Worm (Caenorhabditis elegans) whole organism, mixed stage, embryonic: ENCODE results near the gene Y61A9LA.12.

Experiments used
- M03D4.4 ChIP-seq: sonication (generic microtip); optimal IDR thresholded peaks from 2 replicates; lab custom pipeline; 2017; ENCODE audit warnings: mild to moderate bottlenecking, missing genetic modification characterization, missing compliant biosample characterization
- bed-3 ChIP-seq: fragments of 200-800 bp; sonication (Bioruptor generic); optimal IDR thresholded peaks from 3 replicates; lab custom pipeline; 2018; ENCODE audit warnings: mild to moderate bottlenecking, missing genetic modification characterization, moderate library complexity, missing compliant biosample characterization
- blmp-1 ChIP-seq: fragments of 150-350 bp; optimal IDR thresholded peaks from 2 replicates; lab custom pipeline; 2014; ENCODE audit warnings: missing biosample characterization, missing genetic modification characterization
- ceh-39 ChIP-seq: fragments of 150-350 bp; optimal IDR thresholded peaks from 2 replicates; lab custom pipeline; 2014; ENCODE audit warnings: missing biosample characterization, missing genetic modification characterization
- ceh-43 ChIP-seq: fragments of 200-800 bp; sonication (Bioruptor generic); optimal IDR thresholded peaks from 2 replicates; lab custom pipeline; 2018; ENCODE audit warnings: mild to moderate bottlenecking, missing genetic modification characterization, moderate library complexity, missing compliant biosample characterization
- ceh-83 ChIP-seq: fragments of 200-800 bp; sonication (Bioruptor generic); optimal IDR thresholded peaks from 2 replicates; lab custom pipeline; 2018; ENCODE audit warnings: mild to moderate bottlenecking, missing genetic modification characterization, missing compliant biosample characterization
- ces-1 ChIP-seq: fragments of 150-350 bp; optimal IDR thresholded peaks from 2 replicates; lab custom pipeline; 2014; ENCODE audit warnings: missing biosample characterization, missing genetic modification reagents, missing genetic modification characterization
- cnd-1 ChIP-seq: fragments of 200-800 bp; sonication (Bioruptor generic); optimal IDR thresholded peaks from 2 replicates; lab custom pipeline; 2018; ENCODE audit warnings: mild to moderate bottlenecking, missing genetic modification characterization, missing compliant biosample characterization
- drap-1 ChIP-seq: fragments of 200-800 bp; sonication (Bioruptor generic); optimal IDR thresholded peaks from 3 replicates; lab custom pipeline; 2018; ENCODE audit warnings: mild to moderate bottlenecking, missing genetic modification characterization, missing compliant biosample characterization
- elt-1 ChIP-seq: sonication (generic microtip); optimal IDR thresholded peaks from 2 replicates; lab custom pipeline; 2017; ENCODE audit warnings: missing genetic modification characterization, mild to moderate bottlenecking, missing compliant biosample characterization, antibody characterized with exemption, moderate library complexity, borderline replicate concordance; ENCODE audit not compliant: insufficient read depth
- elt-3 ChIP-seq: fragments of 150-350 bp; optimal IDR thresholded peaks from 2 replicates; lab custom pipeline; 2014; ENCODE audit warnings: missing biosample characterization, missing genetic modification characterization
- flh-1 ChIP-seq: fragments of 200-800 bp; sonication (Bioruptor generic); optimal IDR thresholded peaks from 2 replicates; lab custom pipeline; 2018; ENCODE audit warnings: mild to moderate bottlenecking, missing genetic modification characterization, moderate library complexity, missing compliant biosample characterization
- ham-2 ChIP-seq: fragments of 200-800 bp; sonication (Bioruptor generic); optimal IDR thresholded peaks from 2 replicates; lab custom pipeline; 2018; ENCODE audit warnings: mild to moderate bottlenecking, missing genetic modification characterization, missing compliant biosample characterization
- hlh-1 ChIP-seq: fragments of 150-350 bp; optimal IDR thresholded peaks from 2 replicates; lab custom pipeline; 2014; ENCODE audit warnings: missing biosample characterization, missing genetic modification reagents, missing genetic modification characterization
- lin-13 ChIP-seq: fragments of 150-350 bp; optimal IDR thresholded peaks from 2 replicates; lab custom pipeline; 2014; ENCODE audit warnings: missing biosample characterization, missing genetic modification characterization
- lin-32 ChIP-seq: fragments of 200-800 bp; sonication (Bioruptor generic); optimal IDR thresholded peaks from 2 replicates; lab custom pipeline; 2018; ENCODE audit warnings: mild to moderate bottlenecking, missing genetic modification characterization, missing compliant biosample characterization
- lsy-2 ChIP-seq: fragments of 150-350 bp; optimal IDR thresholded peaks from 2 replicates; lab custom pipeline; 2014; ENCODE audit warnings: missing biosample characterization, missing genetic modification characterization
- mab-5 ChIP-seq: fragments of 150-350 bp; optimal IDR thresholded peaks from 2 replicates; lab custom pipeline; 2014; ENCODE audit warnings: missing biosample characterization, missing genetic modification characterization
- mep-1 ChIP-seq: fragments of 150-350 bp; optimal IDR thresholded peaks from 2 replicates; lab custom pipeline; 2017; ENCODE audit warnings: missing biosample characterization, missing genetic modification reagents, missing genetic modification characterization, inconsistent platforms
- mls-2 ChIP-seq: sonication (generic microtip); optimal IDR thresholded peaks from 2 replicates; lab custom pipeline; 2016; ENCODE audit warnings: mild to moderate bottlenecking, missing genetic modification characterization, moderate library complexity, missing compliant biosample characterization
- nhr-12 ChIP-seq: fragments of 150-350 bp; optimal IDR thresholded peaks from 2 replicates; lab custom pipeline; 2014; ENCODE audit warnings: missing biosample characterization, missing genetic modification characterization
- nhr-2 ChIP-seq: fragments of 150-350 bp; optimal IDR thresholded peaks from 2 replicates; lab custom pipeline; 2014; ENCODE audit warnings: missing biosample characterization, missing genetic modification characterization
- nhr-237 ChIP-seq: fragments of 150-350 bp; optimal IDR thresholded peaks from 2 replicates; lab custom pipeline; 2014; ENCODE audit warnings: missing biosample characterization, missing genetic modification characterization
- nhr-28 ChIP-seq: fragments of 150-350 bp; optimal IDR thresholded peaks from 2 replicates; lab custom pipeline; 2014; ENCODE audit warnings: missing biosample characterization, missing genetic modification characterization
- nhr-76 ChIP-seq: sonication (generic microtip); optimal IDR thresholded peaks from 2 replicates; lab custom pipeline; 2017; ENCODE audit warnings: missing biosample characterization, missing genetic modification characterization
- pha-4 ChIP-seq: fragments of 150-350 bp; optimal IDR thresholded peaks from 2 replicates; lab custom pipeline; 2018; ENCODE audit warnings: missing biosample characterization, missing genetic modification reagents, missing genetic modification characterization
- sem-2 ChIP-seq: fragments of 200-800 bp; sonication (Bioruptor generic); optimal IDR thresholded peaks from 2 replicates; lab custom pipeline; 2018; ENCODE audit warnings: mild to moderate bottlenecking, missing genetic modification characterization, missing compliant biosample characterization
- snpc-4 ChIP-seq: fragments of 150-350 bp; optimal IDR thresholded peaks from 2 replicates; lab custom pipeline; 2014; ENCODE audit warnings: missing biosample characterization, missing genetic modification characterization
- sptf-1 ChIP-seq: sonication (generic microtip); optimal IDR thresholded peaks from 2 replicates; lab custom pipeline; 2017; ENCODE audit warnings: mild to moderate bottlenecking, missing genetic modification characterization, moderate library complexity, missing compliant biosample characterization
- tbx-8 ChIP-seq: fragments of 200-800 bp; sonication (Bioruptor generic); optimal IDR thresholded peaks from 2 replicates; lab custom pipeline; 2018; ENCODE audit warnings: mild to moderate bottlenecking, missing genetic modification characterization, moderate library complexity, missing compliant biosample characterization
- unc-120 ChIP-seq: sonication (generic microtip); optimal IDR thresholded peaks from 2 replicates; lab custom pipeline; 2017; ENCODE audit warnings: missing genetic modification characterization, missing compliant biosample characterization; ENCODE audit not compliant: poor library complexity, severe bottlenecking
- unc-39 ChIP-seq: fragments of 150-350 bp; optimal IDR thresholded peaks from 2 replicates; lab custom pipeline; 2014; ENCODE audit warnings: missing biosample characterization, missing genetic modification characterization
- unc-62 ChIP-seq: fragments of 150-350 bp; optimal IDR thresholded peaks from 2 replicates; lab custom pipeline; 2014; ENCODE audit warnings: missing biosample characterization, missing genetic modification reagents, missing genetic modification characterization
- zip-8 ChIP-seq: fragments of 150-350 bp; optimal IDR thresholded peaks from 2 replicates; lab custom pipeline; 2014; ENCODE audit warnings: missing biosample characterization, missing genetic modification characterization
- ztf-11 ChIP-seq: fragments of 150-350 bp; optimal IDR thresholded peaks from 2 replicates; lab custom pipeline; 2014; ENCODE audit warnings: missing biosample characterization, missing genetic modification characterization

Y61A9LA.12 gene

DNA sequence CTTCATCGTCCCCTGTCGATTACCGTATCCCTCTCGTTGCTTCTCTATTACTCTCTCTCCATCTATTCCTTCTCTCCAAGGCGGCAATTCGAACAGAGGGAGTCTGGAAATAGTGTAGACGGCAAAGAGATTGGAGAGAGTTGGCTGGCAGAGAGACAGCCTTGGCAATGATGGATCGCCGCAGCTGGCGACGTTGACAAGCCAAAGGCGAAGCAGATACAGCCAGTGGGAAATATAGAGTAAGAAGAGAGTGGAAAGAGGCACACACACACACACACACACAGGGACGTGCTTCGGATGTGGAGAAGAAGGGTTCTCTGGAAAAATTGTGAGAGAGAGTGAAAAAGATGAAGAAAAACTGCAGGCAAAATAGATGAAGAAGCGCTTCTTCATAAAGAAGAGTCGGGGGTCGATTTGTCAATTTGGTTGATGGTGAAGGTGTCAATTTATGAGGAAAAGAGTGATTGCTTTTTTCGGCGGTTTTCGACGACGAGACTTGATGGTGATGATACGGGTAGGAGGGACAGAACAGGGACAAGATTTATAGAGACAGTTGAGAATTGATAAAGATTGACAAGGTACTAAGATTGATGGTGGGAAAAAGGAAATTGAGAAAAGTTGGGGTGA is 45.7 kb upstream of the Y61A9LA.12 start:
- no peak for TF ChIP-seq tbx-8 (GFP tag; lab: Kevin White, UChicago)
- TF ChIP-seq pha-4 (tag; lab: Kevin White, UChicago), result no peak
- TF ChIP-seq drap-1 (GFP tag; lab: Kevin White, UChicago), result peak; percentile 55
- peak; percentile 92 for TF ChIP-seq unc-120 (tag; lab: Kevin White, UChicago)
- TF ChIP-seq ceh-83 (GFP tag; lab: Kevin White, UChicago), result no peak
- TF ChIP-seq ham-2 (GFP tag; lab: Kevin White, UChicago), result peak; percentile 96
- no peak for TF ChIP-seq snpc-4 (tag; lab: Kevin White, UChicago)
- peak; percentile 32 for TF ChIP-seq mab-5 (tag; lab: Kevin White, UChicago)
- TF ChIP-seq ceh-39, result no peak
- TF ChIP-seq nhr-237 (tag; lab: Kevin White, UChicago), result no peak
- peak; percentile 40 for TF ChIP-seq lin-32 (GFP tag; lab: Kevin White, UChicago)
- no peak for TF ChIP-seq ztf-11 (tag; lab: Kevin White, UChicago)
- no peak for TF ChIP-seq bed-3 (GFP tag; lab: Kevin White, UChicago)
- TF ChIP-seq mep-1 (tag; lab: Kevin White, UChicago), result no peak
- peak; percentile 91 for TF ChIP-seq lsy-2
- TF ChIP-seq zip-8 (tag; lab: Kevin White, UChicago), result no peak
- TF ChIP-seq lin-13 (tag; lab: Kevin White, UChicago), result peak; percentile 13
- peak; percentile 16 for TF ChIP-seq ces-1 (GFP tag; lab: Kevin White, UChicago)
- TF ChIP-seq nhr-12 (tag; lab: Kevin White, UChicago), result no peak
- peak; percentile 7 for TF ChIP-seq nhr-2
- TF ChIP-seq sem-2 (GFP tag; lab: Kevin White, UChicago), result no peak
- peak; percentile 50 for TF ChIP-seq cnd-1 (tag; lab: Kevin White, UChicago)
- TF ChIP-seq mls-2, result peak; percentile 46
- TF ChIP-seq nhr-28 (tag; lab: Kevin White, UChicago), result no peak
- no peak for TF ChIP-seq nhr-76 (tag; lab: Kevin White, UChicago)
- TF ChIP-seq elt-3 (tag; lab: Kevin White, UChicago), result no peak
- TF ChIP-seq elt-1 (tag; lab: Kevin White, UChicago), result no peak
- peak; percentile 31 for TF ChIP-seq M03D4.4 (tag; lab: Kevin White, UChicago)
- TF ChIP-seq sptf-1, result peak; percentile 58
- TF ChIP-seq blmp-1 (tag; lab: Kevin White, UChicago), result no peak
- TF ChIP-seq unc-62 (GFP tag; lab: Kevin White, UChicago), result peak; percentile 100
- TF ChIP-seq ceh-43 (GFP tag; lab: Kevin White, UChicago), result no peak
- no peak for TF ChIP-seq flh-1
- TF ChIP-seq hlh-1 (tag; lab: Kevin White, UChicago), result peak; percentile 97
- TF ChIP-seq unc-39 (tag; lab: Kevin White, UChicago), result no peak
- TF ChIP-seq, all 35 proteins: peak for 15

DNA sequence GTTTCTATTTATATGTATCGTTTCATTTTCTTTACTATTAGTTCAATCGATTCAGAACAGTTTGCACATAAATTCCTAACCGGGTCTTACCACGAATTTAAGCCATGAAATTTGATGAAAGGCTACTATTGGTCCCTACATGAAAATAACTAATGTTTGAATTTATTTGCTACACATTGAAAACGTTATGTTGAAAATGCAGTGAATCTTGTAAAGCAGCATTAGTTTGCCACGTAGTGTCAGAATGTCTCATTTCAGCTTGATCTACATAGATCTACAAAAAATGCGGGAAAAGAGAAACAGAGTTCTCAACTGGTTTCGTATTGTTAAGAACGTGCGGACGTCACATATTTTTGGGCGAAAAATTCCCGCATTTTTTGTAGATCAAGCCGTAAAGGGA is 44.9 kb upstream of the Y61A9LA.12 start:
- TF ChIP-seq bed-3 (GFP tag; lab: Kevin White, UChicago), result no peak
- TF ChIP-seq flh-1, result no peak
- no peak for TF ChIP-seq sptf-1
- no peak for TF ChIP-seq elt-1 (tag; lab: Kevin White, UChicago)
- no peak for TF ChIP-seq ceh-39
- no peak for TF ChIP-seq M03D4.4 (tag; lab: Kevin White, UChicago)
- no peak for TF ChIP-seq elt-3 (tag; lab: Kevin White, UChicago)
- no peak for TF ChIP-seq nhr-28 (tag; lab: Kevin White, UChicago)
- TF ChIP-seq drap-1 (GFP tag; lab: Kevin White, UChicago), result no peak
- TF ChIP-seq tbx-8 (GFP tag; lab: Kevin White, UChicago), result no peak
- no peak for TF ChIP-seq lsy-2

DNA sequence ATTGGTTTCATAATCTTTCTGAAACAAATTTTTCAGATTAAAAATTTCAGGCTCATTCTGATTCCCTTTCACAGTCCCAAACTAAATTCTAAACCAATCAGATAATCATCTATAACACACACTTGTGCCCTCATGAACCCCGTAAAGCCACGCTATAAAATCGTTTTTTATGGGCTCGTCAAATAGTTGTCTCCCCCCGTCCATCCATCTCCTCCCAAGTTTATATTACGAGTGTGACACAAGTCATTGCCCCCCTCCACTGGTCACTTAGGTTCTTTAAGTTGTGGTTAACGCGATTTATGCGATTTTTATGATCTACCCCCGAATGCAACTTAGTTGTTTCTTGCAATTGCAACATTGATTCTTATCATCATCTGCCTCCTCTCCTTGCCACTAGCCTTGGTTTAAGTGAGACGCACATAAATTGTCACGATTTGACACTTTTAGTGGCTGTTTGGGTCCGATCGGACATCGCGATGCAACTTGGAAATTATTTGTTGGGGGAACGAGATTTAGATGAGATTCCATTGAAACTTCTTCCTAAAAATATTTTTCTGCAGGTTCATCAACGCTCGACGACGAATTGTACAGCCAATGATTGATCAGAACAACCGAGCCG is 44.2 kb upstream of the Y61A9LA.12 start:
- no peak for TF ChIP-seq unc-120 (tag; lab: Kevin White, UChicago)
- TF ChIP-seq nhr-237 (tag; lab: Kevin White, UChicago), result no peak
- no peak for TF ChIP-seq nhr-12 (tag; lab: Kevin White, UChicago)
- peak; percentile 98 for TF ChIP-seq unc-62 (GFP tag; lab: Kevin White, UChicago)
- no peak for TF ChIP-seq flh-1
